Fruit fly (Drosophila melanogaster) whole organism, embryonic: ENCODE results near the gene egh.

ENCODE experiments used
- Aef1 ChIP-seq: fragments of 200-800 bp; sonication (Bioruptor generic); IDR thresholded peaks from 3 replicates; pipeline ENCODE4 v1.3.6; 2022; ENCODE audit warnings: missing biosample characterization, missing genetic modification characterization
- Atf-2 ChIP-seq: fragments of 200-800 bp; sonication (Bioruptor generic); optimal IDR thresholded peaks from 2 replicates; lab custom pipeline; 2016; ENCODE audit warnings: missing biosample characterization, missing genetic modification characterization
- BEAF-32 ChIP-seq: fragments of 200-800 bp; sonication (Bioruptor generic); optimal IDR thresholded peaks from 3 replicates; lab custom pipeline; 2017; ENCODE audit warnings: missing biosample characterization, missing genetic modification characterization, mild to moderate bottlenecking, moderate library complexity, missing genetic modification reagents
- CG10321 ChIP-seq: fragments of 200-800 bp; sonication (Bioruptor generic); IDR thresholded peaks from 2 replicates; pipeline ENCODE4 v1.3.6; 2022; ENCODE audit warnings: missing biosample characterization, missing genetic modification characterization
- CG10462 ChIP-seq: fragments of 200-800 bp; sonication (Bioruptor generic); optimal IDR thresholded peaks from 2 replicates; lab custom pipeline; 2016; ENCODE audit warnings: missing biosample characterization, missing genetic modification characterization
- CG10543 ChIP-seq: fragments of 200-800 bp; sonication (Bioruptor generic); optimal IDR thresholded peaks from 3 replicates; lab custom pipeline; 2017; ENCODE audit warnings: missing biosample characterization, mild to moderate bottlenecking, missing genetic modification characterization, moderate library complexity
- CG10565 ChIP-seq: fragments of 200-800 bp; sonication (Bioruptor generic); optimal IDR thresholded peaks from 3 replicates; lab custom pipeline; 2016; ENCODE audit warnings: missing biosample characterization, mild to moderate bottlenecking, missing genetic modification characterization
- CG11695 ChIP-seq: fragments of 200-800 bp; sonication (Bioruptor generic); IDR thresholded peaks from 3 replicates; pipeline ENCODE4 v1.3.6; 2022; ENCODE audit warnings: missing biosample characterization, missing genetic modification characterization
- CG13424 ChIP-seq: fragments of 200-800 bp; sonication (Bioruptor generic); optimal IDR thresholded peaks from 2 replicates; lab custom pipeline; 2019; ENCODE audit warnings: missing biosample characterization, mild to moderate bottlenecking, missing genetic modification characterization, moderate library complexity
- CG14667 ChIP-seq: fragments of 200-800 bp; sonication (Bioruptor generic); IDR thresholded peaks from 2 replicates; pipeline ENCODE4 v1.3.6; 2022; ENCODE audit warnings: missing biosample characterization, missing genetic modification characterization
- CG15073 ChIP-seq: fragments of 200-800 bp; sonication (Bioruptor generic); optimal IDR thresholded peaks from 2 replicates; lab custom pipeline; 2016; ENCODE audit warnings: missing biosample characterization, missing genetic modification characterization
- CG1529 ChIP-seq: fragments of 200-800 bp; sonication (Bioruptor generic); optimal IDR thresholded peaks from 3 replicates; lab custom pipeline; 2018; ENCODE audit warnings: missing biosample characterization, missing genetic modification characterization
- CG16813 ChIP-seq: fragments of 200-800 bp; sonication (Bioruptor generic); IDR thresholded peaks from 3 replicates; pipeline ENCODE4 v1.3.6; 2022; ENCODE audit warnings: missing biosample characterization, missing genetic modification characterization; ENCODE audit not compliant: partially characterized antibody
- CG16815 ChIP-seq: fragments of 200-800 bp; sonication (Bioruptor generic); optimal IDR thresholded peaks from 3 replicates; lab custom pipeline; 2017; ENCODE audit warnings: missing biosample characterization, mild to moderate bottlenecking, missing genetic modification characterization
- CG18476 ChIP-seq: fragments of 200-800 bp; sonication (Bioruptor generic); optimal IDR thresholded peaks from 2 replicates; lab custom pipeline; 2016; ENCODE audit warnings: missing biosample characterization, mild to moderate bottlenecking, missing genetic modification characterization
- CG2199 ChIP-seq: fragments of 200-800 bp; sonication (Bioruptor generic); IDR thresholded peaks from 3 replicates; pipeline ENCODE4 v1.3.6; 2022; ENCODE audit warnings: missing biosample characterization, missing genetic modification characterization
- CG4282 ChIP-seq: fragments of 200-800 bp; sonication (Bioruptor generic); optimal IDR thresholded peaks from 2 replicates; lab custom pipeline; 2016; ENCODE audit warnings: missing biosample characterization, missing genetic modification characterization
- CG4404 ChIP-seq: fragments of 200-800 bp; sonication (Bioruptor generic); IDR thresholded peaks from 2 replicates; pipeline ENCODE4 v1.3.6; 2022; ENCODE audit warnings: missing biosample characterization, missing genetic modification characterization
- CG8478 ChIP-seq: fragments of >200 bp; optimal IDR thresholded peaks from 2 replicates; lab custom pipeline; 2018
- CG8765 ChIP-seq: fragments of 200-800 bp; sonication (Bioruptor generic); IDR thresholded peaks from 2 replicates; pipeline ENCODE4 v1.3.6; 2022; ENCODE audit warnings: missing biosample characterization, missing genetic modification characterization
- CG8944 ChIP-seq: fragments of 200-800 bp; sonication (Bioruptor generic); optimal IDR thresholded peaks from 3 replicates; lab custom pipeline; 2016; ENCODE audit warnings: missing biosample characterization, missing genetic modification characterization
- D ChIP-seq, 2 experiments: fragments of 200-800 bp in 1 of 2; fragments of >200 bp in 1 of 2; sonication (Bioruptor generic) in 1 of 2; optimal IDR thresholded peaks; 2 replicates in 1 of 2; 3 replicates in 1 of 2; lab custom pipeline; 2017; ENCODE audit warnings: mild to moderate bottlenecking in 1 of 2, missing biosample characterization in 1 of 2, missing genetic modification characterization in 1 of 2, missing genetic modification reagents in 1 of 2
- Dref ChIP-seq: fragments of 200-800 bp; sonication (Bioruptor generic); IDR thresholded peaks from 2 replicates; pipeline ENCODE4 v1.3.6; 2022; ENCODE audit warnings: missing biosample characterization, missing genetic modification characterization
- E2f2 ChIP-seq: fragments of 200-800 bp; sonication (Bioruptor generic); IDR thresholded peaks from 2 replicates; pipeline ENCODE4 v1.3.6; 2022; ENCODE audit warnings: missing biosample characterization, missing genetic modification characterization
- HHEX ChIP-seq: fragments of 200-800 bp; sonication (Bioruptor generic); optimal IDR thresholded peaks from 3 replicates; lab custom pipeline; 2017; ENCODE audit warnings: missing biosample characterization, mild to moderate bottlenecking, missing genetic modification characterization, missing genetic modification reagents
- Hmx ChIP-seq: fragments of 200-800 bp; sonication (Bioruptor generic); optimal IDR thresholded peaks from 2 replicates; lab custom pipeline; 2016; ENCODE audit warnings: missing biosample characterization, missing genetic modification characterization
- Hr78 ChIP-seq, 2 experiments: fragments of 200-800 bp in 1 of 2; fragments of >200 bp in 1 of 2; sonication (Bioruptor generic) in 1 of 2; optimal IDR thresholded peaks; 2 replicates each; lab custom pipeline; 2017 to 2019; ENCODE audit warnings: missing biosample characterization in 2 of 2, missing genetic modification characterization in 2 of 2, mild to moderate bottlenecking in 1 of 2, moderate library complexity in 1 of 2
- Kr ChIP-seq: fragments of 200-800 bp; sonication (Bioruptor generic); optimal IDR thresholded peaks from 2 replicates; lab custom pipeline; 2017; ENCODE audit warnings: missing biosample characterization, mild to moderate bottlenecking, missing genetic modification characterization
- NC2α ChIP-seq: fragments of 200-800 bp; sonication (Bioruptor generic); optimal IDR thresholded peaks from 2 replicates; lab custom pipeline; 2016; ENCODE audit warnings: missing biosample characterization, missing genetic modification characterization
- Nf-YA ChIP-seq: fragments of 200-800 bp; sonication (Bioruptor generic); IDR thresholded peaks from 2 replicates; pipeline ENCODE4 v1.3.6; 2022; ENCODE audit warnings: missing biosample characterization, missing genetic modification characterization
- Oaz ChIP-seq: fragments of 200-800 bp; sonication (Bioruptor generic); IDR thresholded peaks from 2 replicates; pipeline ENCODE4 v1.3.6; 2022; ENCODE audit warnings: missing biosample characterization, missing genetic modification characterization
- Optix ChIP-seq: fragments of 200-800 bp; sonication (Bioruptor generic); IDR thresholded peaks from 3 replicates; pipeline ENCODE4 v1.3.6; 2022; ENCODE audit warnings: missing biosample characterization, missing genetic modification characterization
- Sox100B ChIP-seq: fragments of 200-800 bp; sonication (Bioruptor generic); optimal IDR thresholded peaks from 3 replicates; lab custom pipeline; 2018; ENCODE audit warnings: missing biosample characterization, mild to moderate bottlenecking, missing genetic modification characterization
- Ssrp ChIP-seq: fragments of 200-800 bp; sonication (Bioruptor generic); optimal IDR thresholded peaks from 2 replicates; lab custom pipeline; 2018; ENCODE audit warnings: missing biosample characterization, mild to moderate bottlenecking, missing genetic modification characterization, moderate library complexity
- ash1 ChIP-seq: fragments of 200-800 bp; sonication (Bioruptor generic); optimal IDR thresholded peaks from 2 replicates; lab custom pipeline; 2018; ENCODE audit warnings: missing biosample characterization, mild to moderate bottlenecking, missing genetic modification characterization
- az2 ChIP-seq: fragments of 200-800 bp; sonication (Bioruptor generic); optimal IDR thresholded peaks from 3 replicates; lab custom pipeline; 2016; ENCODE audit warnings: missing biosample characterization, missing genetic modification characterization
- br ChIP-seq: fragments of >200 bp; optimal IDR thresholded peaks from 2 replicates; lab custom pipeline; 2017
- bsh ChIP-seq, 2 experiments: fragments of 200-800 bp; sonication (Bioruptor generic); optimal IDR thresholded peaks; 2 replicates each; lab custom pipeline; 2017 to 2018; ENCODE audit warnings: mild to moderate bottlenecking in 2 of 2, missing biosample characterization in 2 of 2, missing genetic modification characterization in 2 of 2, moderate library complexity in 1 of 2
- dan ChIP-seq: fragments of 200-800 bp; sonication (Bioruptor generic); IDR thresholded peaks from 2 replicates; pipeline ENCODE4 v1.3.6; 2022; ENCODE audit warnings: missing biosample characterization, missing genetic modification characterization
- hth ChIP-seq: fragments of >200 bp; optimal IDR thresholded peaks from 2 replicates; lab custom pipeline; 2017; ENCODE audit warnings: inconsistent platforms
- klu ChIP-seq: fragments of 200-800 bp; sonication (Bioruptor generic); IDR thresholded peaks from 2 replicates; pipeline ENCODE4 v1.3.6; 2022; ENCODE audit warnings: missing biosample characterization, missing genetic modification characterization
- nerfin-2 ChIP-seq: fragments of 200-800 bp; sonication (Bioruptor generic); IDR thresholded peaks from 2 replicates; pipeline ENCODE4 v1.3.6; 2022; ENCODE audit warnings: missing biosample characterization, missing genetic modification characterization; ENCODE audit not compliant: partially characterized antibody
- pita ChIP-seq: fragments of 200-800 bp; sonication (Bioruptor generic); optimal IDR thresholded peaks from 2 replicates; lab custom pipeline; 2017; ENCODE audit warnings: missing biosample characterization, mild to moderate bottlenecking, missing genetic modification characterization
- sens ChIP-seq: fragments of 200-800 bp; sonication (Bioruptor generic); peaks from one replicate; lab custom pipeline; 2016; ENCODE audit warnings: missing biosample characterization, missing genetic modification characterization
- slbo ChIP-seq: fragments of 200-800 bp; sonication (Bioruptor generic); IDR thresholded peaks from 2 replicates; pipeline ENCODE4 v1.3.6; 2022; ENCODE audit warnings: missing biosample characterization, missing genetic modification characterization
- slou ChIP-seq: fragments of 200-800 bp; sonication (Bioruptor generic); optimal IDR thresholded peaks from 3 replicates; lab custom pipeline; 2016; ENCODE audit warnings: missing biosample characterization, missing genetic modification characterization
- toy ChIP-seq: fragments of 200-800 bp; sonication (Bioruptor generic); IDR thresholded peaks from 2 replicates; pipeline ENCODE4 v1.3.6; 2022; ENCODE audit warnings: missing biosample characterization, missing genetic modification characterization
- tup ChIP-seq: fragments of 200-800 bp; sonication (Bioruptor generic); optimal IDR thresholded peaks from 2 replicates; lab custom pipeline; 2016; ENCODE audit warnings: missing biosample characterization, mild to moderate bottlenecking, missing genetic modification characterization, moderate library complexity
- vfl ChIP-seq: fragments of 200-800 bp; sonication (Bioruptor generic); optimal IDR thresholded peaks from 2 replicates; lab custom pipeline; 2016; ENCODE audit warnings: missing biosample characterization, missing genetic modification characterization
- zen ChIP-seq: fragments of 200-800 bp; sonication (Bioruptor generic); optimal IDR thresholded peaks from 3 replicates; lab custom pipeline; 2018; ENCODE audit warnings: missing biosample characterization, mild to moderate bottlenecking, missing genetic modification characterization, moderate library complexity

Gene egh

DNA sequence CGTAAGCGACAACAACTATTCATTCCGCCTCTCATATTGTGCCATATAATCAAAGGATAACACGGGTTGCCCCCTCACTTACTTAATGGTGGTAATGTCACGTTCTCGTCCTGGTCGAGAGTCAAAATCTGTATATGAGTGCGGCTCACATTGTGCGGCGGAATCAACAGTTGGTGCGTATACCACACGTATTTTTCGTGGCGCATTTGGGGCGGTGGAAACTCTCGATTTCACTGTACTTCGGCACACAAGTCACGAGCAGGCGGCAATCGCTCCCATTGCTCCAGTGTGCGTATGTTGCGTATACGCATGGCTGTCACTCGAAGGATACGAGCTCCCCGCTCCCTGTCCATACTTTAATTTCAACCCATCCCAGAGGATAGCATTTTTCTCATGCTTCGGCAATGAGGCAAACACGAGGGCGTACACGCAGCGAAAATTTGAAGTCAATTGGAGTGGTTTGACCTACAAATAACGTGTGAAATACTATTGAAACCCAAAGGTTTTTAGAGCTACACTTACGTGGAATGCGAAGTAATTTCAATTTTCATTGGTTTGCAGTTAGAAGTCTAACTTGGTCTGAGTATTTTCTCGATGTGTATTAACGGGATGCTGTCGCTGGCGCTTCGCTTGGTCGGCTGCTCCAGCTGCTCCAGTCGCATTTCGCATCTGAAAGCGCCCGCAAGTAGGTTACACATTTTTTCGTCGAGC, 6.4 kb upstream of the egh start (continued):
- TF ChIP-seq ash1 (GFP tag; lab: Kevin White, UChicago) (no peak), Hr78 (GFP tag; optimal IDR thresholded peaks at IDR 0.05; lab: Kevin White, UChicago) (no peak), vfl (GFP tag; lab: Kevin White, UChicago) (peak; percentile 70), br (no peak), CG18476 (GFP tag; lab: Kevin White, UChicago) (peak; percentile 66), CG11695 (GFP tag; lab: Robert Waterston, UW) (peak; percentile 81; the same call in 2 of the 3 replicates), CG10565 (GFP tag; lab: Kevin White, UChicago) (no peak), Optix (GFP tag; lab: Robert Waterston, UW) (peak; percentile 71; the same call in 2 of the 3 replicates), Kr (GFP tag; lab: Kevin White, UChicago) (no peak), CG8478 (lab: Kevin White, UChicago) (no peak), BEAF-32 (GFP tag; lab: Kevin White, UChicago) (no peak), bsh (GFP tag; optimal IDR thresholded peaks at IDR 0.05; lab: Kevin White, UChicago) (peak in 1 of 2 experiments; percentile 48), D (optimal IDR thresholded peaks at IDR 0.05; lab: Kevin White, UChicago) (no peak), D (GFP tag; optimal IDR thresholded peaks at IDR 0.05; lab: Kevin White, UChicago) (peak; percentile 14), Dref (GFP tag; lab: Robert Waterston, UW) (no peak), Oaz (GFP tag; lab: Robert Waterston, UW) (peak; percentile 75; the same call in 1 of the 2 replicates), CG15073 (peak; percentile 11), Aef1 (peak; percentile 83), hth (lab: Kevin White, UChicago) (no peak), Atf-2 (peak; percentile 58), CG14667 (GFP tag; lab: Robert Waterston, UW) (peak; percentile 61), az2 (GFP tag; lab: Kevin White, UChicago) (peak; percentile 58), klu (peak; percentile 68), dan (GFP tag; lab: Robert Waterston, UW) (no peak), pita (GFP tag; lab: Kevin White, UChicago) (no peak), CG13424 (tag; lab: Kevin White, UChicago) (peak; percentile 61), Nf-YA (GFP tag; lab: Robert Waterston, UW) (peak; percentile 53), Hmx (GFP tag; lab: Kevin White, UChicago) (no peak), CG1529 (GFP tag; lab: Kevin White, UChicago) (no peak), nerfin-2 (GFP tag; lab: Robert Waterston, UW) (no peak), CG16815 (GFP tag; lab: Kevin White, UChicago) (peak; percentile 30), Sox100B (GFP tag; lab: Kevin White, UChicago) (no peak), zen (no peak), E2f2 (GFP tag; lab: Robert Waterston, UW) (peak; percentile 52), sens (GFP tag; lab: Kevin White, UChicago) (peak; percentile 92), CG10462 (peak; percentile 13), tup (GFP tag; lab: Kevin White, UChicago) (peak; percentile 54), slbo (peak; percentile 89), CG8765 (peak; percentile 47; the same call in 1 of the 2 replicates), CG10321 (GFP tag; lab: Robert Waterston, UW) (peak; percentile 30; the same call in 1 of the 2 replicates), CG2199 (GFP tag; lab: Robert Waterston, UW) (no peak), Ssrp (tag; lab: Kevin White, UChicago) (peak; percentile 34), NC2α (GFP tag; lab: Kevin White, UChicago) (peak; percentile 27), CG8944 (GFP tag; lab: Kevin White, UChicago) (peak; percentile 69), toy (GFP tag; lab: Robert Waterston, UW) (no peak), CG16813 (GFP tag; lab: Robert Waterston, UW) (no peak), slou (GFP tag; lab: Kevin White, UChicago) (peak; percentile 53), HHEX (peak; percentile 80), CG4404 (GFP tag; lab: Robert Waterston, UW) (peak; percentile 52), CG10543 (GFP tag; lab: Kevin White, UChicago) (peak; percentile 51), CG4282 (GFP tag; lab: Kevin White, UChicago) (no peak)
